Worm (Caenorhabditis elegans): ENCODE data around the gene nlp-1.

Gene nlp-1

ce11 chrX:3678507-3679175 lies 48.7 kb upstream of the nlp-1 start, which contains the start of gene tag-52 (continued):
- no peak for TF ChIP-seq ceh-8 (GFP tag; optimal IDR thresholded peaks at IDR 0.05)
- TF ChIP-seq isw-1 (GFP tag; IDR thresholded peaks at IDR 0.05), result no peak
- peak; percentile 94 for TF ChIP-seq nhr-85 (tag)
- no peak for TF ChIP-seq unc-98 (GFP tag; IDR thresholded peaks at IDR 0.05)
- TF ChIP-seq sox-4 (tag; optimal IDR thresholded peaks at IDR 0.05), result no peak
- TF ChIP-seq mdl-1 (tag; optimal IDR thresholded peaks at IDR 0.05), result peak in 1 of 2 experiments; percentile 33
- TF ChIP-seq irx-1 (tag; optimal IDR thresholded peaks at IDR 0.05), result no peak
- peak; percentile 53 for TF ChIP-seq mep-1 (tag; optimal IDR thresholded peaks at IDR 0.05)
- TF ChIP-seq xbp-1 (tag; optimal IDR thresholded peaks at IDR 0.05), result no peak
- TF ChIP-seq sup-37 (GFP tag; optimal IDR thresholded peaks at IDR 0.05), result no peak
- TF ChIP-seq jun-1 (tag; optimal IDR thresholded peaks at IDR 0.05), result no peak
- peak; percentile 86 for TF ChIP-seq elt-2 (tag; optimal IDR thresholded peaks at IDR 0.05)
- peak; percentile 39 to 66 for TF ChIP-seq lin-35 (GFP tag; optimal IDR thresholded peaks at IDR 0.05)
- TF ChIP-seq lin-13 (GFP tag; optimal IDR thresholded peaks at IDR 0.05), result no peak
- TF ChIP-seq nhr-11 (tag; optimal IDR thresholded peaks at IDR 0.05), result no peak
- TF ChIP-seq nhr-90 (tag; optimal IDR thresholded peaks at IDR 0.05; ENCODE audit: poor library complexity), result peak; percentile 39
- TF ChIP-seq vab-15 (tag; optimal IDR thresholded peaks at IDR 0.05), result no peak
- no peak for TF ChIP-seq egl-27 (tag; optimal IDR thresholded peaks at IDR 0.05)
- TF ChIP-seq lsy-2 (tag; optimal IDR thresholded peaks at IDR 0.05), result peak in 1 of 2 experiments; percentile 29
- no peak for TF ChIP-seq mab-9 (GFP tag; IDR thresholded peaks at IDR 0.05)
- peak; percentile 26 for TF ChIP-seq rnt-1 (tag; optimal IDR thresholded peaks at IDR 0.05)
- no peak for TF ChIP-seq lin-15B (tag; optimal IDR thresholded peaks at IDR 0.05)
- TF ChIP-seq Y116A8C.19 (tag; optimal IDR thresholded peaks at IDR 0.05; ENCODE audit: borderline replicate concordance), result no peak
- TF ChIP-seq pag-3 (tag; optimal IDR thresholded peaks at IDR 0.05; ENCODE audit: borderline replicate concordance, insufficient read depth), result no peak
- TF ChIP-seq C34B4.2 (tag; optimal IDR thresholded peaks at IDR 0.05), result no peak
- TF ChIP-seq hpl-2 (GFP tag; optimal IDR thresholded peaks at IDR 0.05), result no peak
- TF ChIP-seq skn-1 (tag; optimal IDR thresholded peaks at IDR 0.05), result no peak
- TF ChIP-seq unc-86 (tag; optimal IDR thresholded peaks at IDR 0.05), result no peak
- peak; percentile 74 for TF ChIP-seq nhr-20 (tag; optimal IDR thresholded peaks at IDR 0.05)
- no peak for TF ChIP-seq fkh-4 (tag; optimal IDR thresholded peaks at IDR 0.05; ENCODE audit: borderline replicate concordance)
- TF ChIP-seq ceh-63 (GFP tag; optimal IDR thresholded peaks at IDR 0.05), result peak; percentile 97
- TF ChIP-seq nhr-71 (tag; optimal IDR thresholded peaks at IDR 0.05), result peak; percentile 72
- peak; percentile 90 for TF ChIP-seq lin-14 (GFP tag; optimal IDR thresholded peaks at IDR 0.05)
- peak; percentile 27 for TF ChIP-seq nhr-47 (tag; optimal IDR thresholded peaks at IDR 0.05)
- TF ChIP-seq elt-3 (tag; optimal IDR thresholded peaks at IDR 0.05), result peak in 2 of 6 experiments; percentile 35 to 39
- no peak for TF ChIP-seq ets-5 (GFP tag; IDR thresholded peaks at IDR 0.05)
- no peak for TF ChIP-seq pqm-1 (tag; optimal IDR thresholded peaks at IDR 0.05)

ce11 chrX:3680544-3681214 lies 46.7 kb upstream of the nlp-1 start, which contains the start of gene tsp-17:
Gene tsp-17 (plus strand): TSS chrX:3681164.
- TF ChIP-seq fkh-4 (tag; optimal IDR thresholded peaks at IDR 0.05; ENCODE audit: borderline replicate concordance), result no peak
- peak; percentile 7 for TF ChIP-seq elt-2 (tag; optimal IDR thresholded peaks at IDR 0.05)
- peak in 1 of 2 experiments; percentile 13 for TF ChIP-seq mdl-1 (tag; optimal IDR thresholded peaks at IDR 0.05)
- TF ChIP-seq mep-1 (tag; optimal IDR thresholded peaks at IDR 0.05), result no peak
- no peak for TF ChIP-seq ztf-11 (tag; optimal IDR thresholded peaks at IDR 0.05)
- TF ChIP-seq zip-4 (GFP tag; optimal IDR thresholded peaks at IDR 0.05), result no peak
- no peak for TF ChIP-seq lin-13 (GFP tag; optimal IDR thresholded peaks at IDR 0.05)
- TF ChIP-seq nhr-71 (tag; optimal IDR thresholded peaks at IDR 0.05), result peak; percentile 35
- TF ChIP-seq zag-1 (tag; optimal IDR thresholded peaks at IDR 0.05), result no peak
- no peak for TF ChIP-seq lin-39 (tag; optimal IDR thresholded peaks at IDR 0.05)
- TF ChIP-seq pag-3 (tag; optimal IDR thresholded peaks at IDR 0.05; ENCODE audit: borderline replicate concordance, insufficient read depth), result peak; percentile 80
- TF ChIP-seq lin-15B (tag; optimal IDR thresholded peaks at IDR 0.05), result no peak
- TF ChIP-seq swsn-7 (tag; optimal IDR thresholded peaks at IDR 0.05), result no peak
- TF ChIP-seq fkh-10 (GFP tag; optimal IDR thresholded peaks at IDR 0.05), result no peak
- TF ChIP-seq jun-1 (tag; optimal IDR thresholded peaks at IDR 0.05), result no peak
- no peak for TF ChIP-seq egl-13 (tag; optimal IDR thresholded peaks at IDR 0.05)
- TF ChIP-seq nhr-12 (tag; optimal IDR thresholded peaks at IDR 0.05), result no peak
- TF ChIP-seq unc-130 (tag; optimal IDR thresholded peaks at IDR 0.05), result peak; percentile 24
- no peak for TF ChIP-seq tbx-2 (tag; optimal IDR thresholded peaks at IDR 0.05)
- TF ChIP-seq fos-1 (tag; optimal IDR thresholded peaks at IDR 0.05), result no peak
- no peak for TF ChIP-seq nhr-28 (tag; optimal IDR thresholded peaks at IDR 0.05)
